Worm (Caenorhabditis elegans) whole organism, late embryonic: ENCODE measurements around the gene tftc-1.

Experiments
- ama-1 ChIP-seq: fragments of 150-350 bp; optimal IDR thresholded peaks from 2 replicates; lab custom pipeline; 2014
- elt-2 ChIP-seq: sonication (generic microtip); optimal IDR thresholded peaks from 2 replicates; lab custom pipeline; 2016; ENCODE audit warnings: missing genetic modification reagents, missing genetic modification characterization, missing compliant biosample characterization
- npax-4 ChIP-seq: sonication (generic microtip); optimal IDR thresholded peaks from 2 replicates; lab custom pipeline; 2016; ENCODE audit warnings: missing genetic modification characterization, missing compliant biosample characterization
- pha-2 ChIP-seq: sonication (generic microtip); optimal IDR thresholded peaks from 2 replicates; lab custom pipeline; 2017; ENCODE audit warnings: mild to moderate bottlenecking, missing genetic modification characterization, missing compliant biosample characterization
- tbx-2 ChIP-seq: sonication (generic microtip); optimal IDR thresholded peaks from 2 replicates; lab custom pipeline; 2016; ENCODE audit warnings: missing genetic modification characterization, missing compliant biosample characterization

ce11 chrIV:2315545-2315995 is 33.5 kb upstream of the tftc-1 start, which contains the start of gene vha-3:
- TF ChIP-seq ama-1 (lab: Kevin White, UChicago) = no peak
- TF ChIP-seq npax-4 = no peak
- no peak for TF ChIP-seq elt-2
- no peak for TF ChIP-seq tbx-2
- no peak for TF ChIP-seq pha-2 (tag; lab: Kevin White, UChicago)
